Fruit fly (Drosophila melanogaster) whole organism, embryonic: Measurements from ENCODE around the gene nxf2.

Source experiments
- Adf1 ChIP-seq: fragments of 200-800 bp; sonication (Bioruptor generic); IDR thresholded peaks from 2 replicates; pipeline ENCODE4 v1.3.6; 2022; ENCODE audit warnings: missing biosample characterization, missing genetic modification characterization
- Atf-2 ChIP-seq: fragments of 200-800 bp; sonication (Bioruptor generic); optimal IDR thresholded peaks from 2 replicates; lab custom pipeline; 2016; ENCODE audit warnings: missing biosample characterization, missing genetic modification characterization
- BtbVII ChIP-seq: fragments of 200-800 bp; sonication (Bioruptor generic); optimal IDR thresholded peaks from 3 replicates; lab custom pipeline; 2017; ENCODE audit warnings: missing biosample characterization, mild to moderate bottlenecking, missing genetic modification characterization
- CG10147 ChIP-seq: fragments of 200-800 bp; sonication (Bioruptor generic); optimal IDR thresholded peaks from 2 replicates; lab custom pipeline; 2019; ENCODE audit warnings: missing biosample characterization, mild to moderate bottlenecking, missing genetic modification characterization, moderate library complexity
- CG10209 ChIP-seq: fragments of 200-800 bp; sonication (Bioruptor generic); optimal IDR thresholded peaks from 3 replicates; lab custom pipeline; 2017; ENCODE audit warnings: missing biosample characterization, mild to moderate bottlenecking, missing genetic modification characterization, missing genetic modification reagents
- CG12071 ChIP-seq: fragments of 200-800 bp; sonication (Bioruptor generic); optimal IDR thresholded peaks from 3 replicates; lab custom pipeline; 2018; ENCODE audit warnings: missing biosample characterization, mild to moderate bottlenecking, missing genetic modification characterization
- CG12104 ChIP-seq: fragments of 200-800 bp; sonication (Bioruptor generic); optimal IDR thresholded peaks from 3 replicates; lab custom pipeline; 2016; ENCODE audit warnings: missing biosample characterization, missing genetic modification characterization
- CG13775 ChIP-seq: fragments of 200-800 bp; sonication (Bioruptor generic); optimal IDR thresholded peaks from 3 replicates; lab custom pipeline; 2017; ENCODE audit warnings: missing biosample characterization, mild to moderate bottlenecking, missing genetic modification characterization
- CG15479 ChIP-seq: fragments of 200-800 bp; sonication (Bioruptor generic); optimal IDR thresholded peaks from 3 replicates; lab custom pipeline; 2019; ENCODE audit warnings: missing biosample characterization, mild to moderate bottlenecking, missing genetic modification characterization, moderate library complexity
- CG15601 ChIP-seq: fragments of 200-800 bp; sonication (Bioruptor generic); optimal IDR thresholded peaks from 3 replicates; lab custom pipeline; 2019; ENCODE audit warnings: missing biosample characterization, mild to moderate bottlenecking, missing genetic modification characterization, moderate library complexity
- CG17385 ChIP-seq: fragments of 200-800 bp; sonication (Bioruptor generic); optimal IDR thresholded peaks from 3 replicates; lab custom pipeline; 2018; ENCODE audit warnings: missing biosample characterization, mild to moderate bottlenecking, missing genetic modification characterization
- CG30020 ChIP-seq: fragments of 200-800 bp; optimal IDR thresholded peaks from 2 replicates; lab custom pipeline; 2019; ENCODE audit warnings: missing biosample characterization, mild to moderate bottlenecking, missing genetic modification characterization, moderate library complexity
- CG34376 ChIP-seq: fragments of 200-800 bp; sonication (Bioruptor generic); optimal IDR thresholded peaks from 2 replicates; lab custom pipeline; 2018; ENCODE audit warnings: missing biosample characterization, mild to moderate bottlenecking, missing genetic modification characterization
- CG4707 ChIP-seq: fragments of 200-800 bp; sonication (Bioruptor generic); optimal IDR thresholded peaks from 2 replicates; lab custom pipeline; 2018; ENCODE audit warnings: missing biosample characterization, mild to moderate bottlenecking, missing genetic modification characterization, moderate library complexity
- CG6272 ChIP-seq: fragments of 200-800 bp; sonication (Bioruptor generic); IDR thresholded peaks from 2 replicates; pipeline ENCODE4 v1.3.6; 2022; ENCODE audit warnings: missing biosample characterization, missing genetic modification characterization
- CG7745 ChIP-seq: fragments of 200-800 bp; sonication (Bioruptor generic); optimal IDR thresholded peaks from 2 replicates; lab custom pipeline; 2018; ENCODE audit warnings: missing biosample characterization, mild to moderate bottlenecking, missing genetic modification characterization, moderate library complexity
- CG7786 ChIP-seq: fragments of 200-800 bp; sonication (Bioruptor generic); optimal IDR thresholded peaks from 2 replicates; lab custom pipeline; 2016; ENCODE audit warnings: missing biosample characterization, missing genetic modification characterization
- CG7928 ChIP-seq: fragments of 200-800 bp; sonication (Bioruptor generic); optimal IDR thresholded peaks from 2 replicates; lab custom pipeline; 2017; ENCODE audit warnings: missing biosample characterization, mild to moderate bottlenecking, missing genetic modification characterization
- D19A ChIP-seq: fragments of 200-800 bp; optimal IDR thresholded peaks from 3 replicates; lab custom pipeline; 2019; ENCODE audit warnings: missing biosample characterization, mild to moderate bottlenecking, missing genetic modification characterization, moderate library complexity
- Dbx ChIP-seq: fragments of 200-800 bp; sonication (Bioruptor generic); IDR thresholded peaks from 3 replicates; pipeline ENCODE4 v1.3.6; 2022; ENCODE audit warnings: missing biosample characterization, missing genetic modification characterization
- Dll ChIP-seq: fragments of 200-800 bp; sonication (Bioruptor generic); IDR thresholded peaks from 4 replicates; pipeline ENCODE4 v1.3.6; 2022; ENCODE audit warnings: missing biosample characterization, missing genetic modification characterization; ENCODE audit not compliant: partially characterized antibody
- Doc2 ChIP-seq: fragments of 200-800 bp; sonication (Bioruptor generic); IDR thresholded peaks from 2 replicates; pipeline ENCODE4 v1.3.6; 2022; ENCODE audit warnings: missing biosample characterization, missing genetic modification characterization
- HLH54F ChIP-seq: fragments of 200-800 bp; sonication (Bioruptor generic); optimal IDR thresholded peaks from 3 replicates; lab custom pipeline; 2016; ENCODE audit warnings: missing biosample characterization, missing genetic modification characterization
- MESR4 ChIP-seq: fragments of 200-800 bp; sonication (Bioruptor generic); optimal IDR thresholded peaks from 2 replicates; lab custom pipeline; 2018; ENCODE audit warnings: missing biosample characterization, mild to moderate bottlenecking, missing genetic modification characterization, moderate library complexity
- Mad ChIP-seq: fragments of 200-800 bp; sonication (Bioruptor generic); optimal IDR thresholded peaks from 2 replicates; lab custom pipeline; 2016; ENCODE audit warnings: missing biosample characterization, missing genetic modification characterization
- Myb ChIP-seq: fragments of 200-800 bp; sonication (Bioruptor generic); optimal IDR thresholded peaks from 2 replicates; lab custom pipeline; 2016; ENCODE audit warnings: missing biosample characterization, missing genetic modification characterization
- NFAT ChIP-seq: fragments of 200-800 bp; sonication (Bioruptor generic); IDR thresholded peaks from 2 replicates; pipeline ENCODE4 v1.3.6; 2022; ENCODE audit warnings: missing biosample characterization, missing genetic modification characterization
- NfI ChIP-seq: fragments of 200-800 bp; sonication (Bioruptor generic); optimal IDR thresholded peaks from 3 replicates; lab custom pipeline; 2018; ENCODE audit warnings: missing biosample characterization, mild to moderate bottlenecking, missing genetic modification characterization, moderate library complexity
- Pdp1 ChIP-seq, 2 experiments: fragments of 200-800 bp; sonication (Bioruptor generic); optimal IDR thresholded peaks; 3 replicates each; lab custom pipeline; 2016; ENCODE audit warnings: missing biosample characterization in 2 of 2, missing genetic modification characterization in 2 of 2, mild to moderate bottlenecking in 1 of 2, moderate library complexity in 1 of 2
- Sox100B ChIP-seq: fragments of 200-800 bp; sonication (Bioruptor generic); optimal IDR thresholded peaks from 3 replicates; lab custom pipeline; 2018; ENCODE audit warnings: missing biosample characterization, mild to moderate bottlenecking, missing genetic modification characterization
- Tbp ChIP-seq: fragments of >200 bp; optimal IDR thresholded peaks from 2 replicates; lab custom pipeline; 2018; ENCODE audit warnings: missing biosample characterization, missing genetic modification characterization
- ase ChIP-seq: fragments of 200-800 bp; sonication (Bioruptor generic); IDR thresholded peaks from 3 replicates; pipeline ENCODE4 v1.3.6; 2022; ENCODE audit warnings: missing biosample characterization, missing genetic modification characterization
- ato ChIP-seq: fragments of 200-800 bp; sonication (Bioruptor generic); IDR thresholded peaks from 2 replicates; pipeline ENCODE4 v1.3.6; 2022; ENCODE audit warnings: missing biosample characterization, missing genetic modification characterization; ENCODE audit not compliant: partially characterized antibody
- bsh ChIP-seq, 2 experiments: fragments of 200-800 bp; sonication (Bioruptor generic); optimal IDR thresholded peaks; 2 replicates each; lab custom pipeline; 2017 to 2018; ENCODE audit warnings: mild to moderate bottlenecking in 2 of 2, missing biosample characterization in 2 of 2, missing genetic modification characterization in 2 of 2, moderate library complexity in 1 of 2
- chif ChIP-seq, 2 experiments: fragments of 200-800 bp; sonication (Bioruptor generic); optimal IDR thresholded peaks; 3 replicates each; lab custom pipeline; 2016; ENCODE audit warnings: missing biosample characterization in 2 of 2, missing genetic modification characterization in 2 of 2
- ci ChIP-seq: fragments of 200-800 bp; sonication (Bioruptor generic); IDR thresholded peaks from 3 replicates; pipeline ENCODE4 v1.3.6; 2022; ENCODE audit warnings: missing biosample characterization, missing genetic modification characterization
- fd102C ChIP-seq: fragments of 200-800 bp; sonication (Bioruptor generic); optimal IDR thresholded peaks from 2 replicates; lab custom pipeline; 2018; ENCODE audit warnings: missing biosample characterization, mild to moderate bottlenecking, missing genetic modification characterization, moderate library complexity
- insv ChIP-seq, 2 experiments: fragments of 200-800 bp; sonication (Bioruptor generic); optimal IDR thresholded peaks; 3 replicates each; lab custom pipeline; 2016 to 2018; ENCODE audit warnings: missing biosample characterization in 2 of 2, missing genetic modification characterization in 2 of 2
- jigr1 ChIP-seq: fragments of 200-800 bp; sonication (Bioruptor generic); IDR thresholded peaks from 3 replicates; pipeline ENCODE4 v1.3.6; 2022; ENCODE audit warnings: missing biosample characterization, missing genetic modification characterization
- jumu ChIP-seq: fragments of 200-800 bp; sonication (Bioruptor generic); optimal IDR thresholded peaks from 3 replicates; lab custom pipeline; 2016; ENCODE audit warnings: missing biosample characterization, missing genetic modification characterization
- kah ChIP-seq: fragments of 200-800 bp; sonication (Bioruptor generic); optimal IDR thresholded peaks from 2 replicates; lab custom pipeline; 2018; ENCODE audit warnings: missing biosample characterization, mild to moderate bottlenecking, missing genetic modification characterization
- lab ChIP-seq: fragments of 200-800 bp; sonication (Bioruptor generic); optimal IDR thresholded peaks from 3 replicates; lab custom pipeline; 2017; ENCODE audit warnings: missing biosample characterization, missing genetic modification characterization, mild to moderate bottlenecking, moderate library complexity, missing genetic modification reagents
- lbe ChIP-seq: fragments of 200-800 bp; sonication (Bioruptor generic); optimal IDR thresholded peaks from 2 replicates; lab custom pipeline; 2016; ENCODE audit warnings: missing biosample characterization, mild to moderate bottlenecking, missing genetic modification characterization
- mirr ChIP-seq: fragments of 200-800 bp; sonication (Bioruptor generic); optimal IDR thresholded peaks from 3 replicates; lab custom pipeline; 2018; ENCODE audit warnings: missing biosample characterization, mild to moderate bottlenecking, missing genetic modification characterization
- nerfin-1 ChIP-seq: fragments of 200-800 bp; sonication (Bioruptor generic); optimal IDR thresholded peaks from 3 replicates; lab custom pipeline; 2019; ENCODE audit warnings: missing biosample characterization, mild to moderate bottlenecking, missing genetic modification characterization, moderate library complexity
- oc ChIP-seq: fragments of 200-800 bp; sonication (Bioruptor generic); optimal IDR thresholded peaks from 2 replicates; lab custom pipeline; 2018; ENCODE audit warnings: missing biosample characterization, mild to moderate bottlenecking, missing genetic modification characterization, moderate library complexity
- onecut ChIP-seq: fragments of 200-800 bp; sonication (Bioruptor generic); IDR thresholded peaks from 2 replicates; pipeline ENCODE4 v1.3.6; 2022; ENCODE audit warnings: missing biosample characterization, missing genetic modification characterization
- p53 ChIP-seq: fragments of 200-800 bp; sonication (Bioruptor generic); optimal IDR thresholded peaks from 2 replicates; lab custom pipeline; 2016; ENCODE audit warnings: missing biosample characterization, missing genetic modification characterization
- ro ChIP-seq: fragments of 200-800 bp; sonication (Bioruptor generic); IDR thresholded peaks from 2 replicates; pipeline ENCODE4 v1.3.6; 2022; ENCODE audit warnings: missing biosample characterization, missing genetic modification characterization
- unpg ChIP-seq: fragments of 200-800 bp; sonication (Bioruptor generic); optimal IDR thresholded peaks from 3 replicates; lab custom pipeline; 2018; ENCODE audit warnings: missing biosample characterization, mild to moderate bottlenecking, missing genetic modification characterization, moderate library complexity

Gene nxf2

DNA sequence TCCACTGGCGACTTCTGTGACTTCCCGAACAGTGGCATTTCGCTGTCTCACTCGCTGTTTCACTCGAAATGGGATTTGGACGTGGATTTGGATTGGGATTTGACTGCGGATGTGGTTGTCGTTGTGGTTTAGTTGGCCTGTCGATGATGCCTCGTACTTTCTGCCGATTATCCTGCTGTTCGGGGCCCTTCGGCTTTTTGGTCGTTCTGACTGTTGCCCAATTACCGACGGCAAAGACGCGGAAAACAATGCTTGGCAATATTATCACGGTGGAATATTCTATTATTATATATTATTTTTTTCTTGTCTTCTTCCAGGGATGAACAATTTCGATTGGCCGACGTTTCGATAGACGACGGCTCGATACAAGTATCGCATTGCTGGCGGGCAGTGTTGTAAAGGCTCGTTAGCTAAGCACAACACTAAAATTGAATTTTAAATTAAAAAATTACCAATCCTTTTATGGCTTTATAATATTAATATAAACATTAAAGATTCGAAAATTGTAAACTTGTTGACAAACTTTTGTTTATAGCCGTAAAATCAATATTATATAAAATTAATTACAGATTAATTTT, 35.1 kb upstream of the nxf2 start, which contains the start of gene Mo25 (continued):
- TF ChIP-seq ato (peak; percentile 55), CG7928 (GFP tag; lab: Kevin White, UChicago) (peak; percentile 93), CG15479 (GFP tag; lab: Kevin White, UChicago) (no peak), NfI (peak; percentile 46), onecut (peak; percentile 29; the same call in 1 of the 2 replicates), HLH54F (peak; percentile 13), oc (tag; lab: Kevin White, UChicago) (no peak), D19A (tag; lab: Kevin White, UChicago) (peak; percentile 34), Adf1 (GFP tag; lab: Robert Waterston, UW) (peak; percentile 39; the same call in 1 of the 2 replicates), kah (GFP tag; lab: Kevin White, UChicago) (no peak), CG34376 (GFP tag; lab: Kevin White, UChicago) (peak; percentile 18), CG12104 (GFP tag; lab: Kevin White, UChicago) (no peak), CG4707 (GFP tag; lab: Kevin White, UChicago) (no peak), jumu (GFP tag; lab: Kevin White, UChicago) (no peak), unpg (no peak), Pdp1 (GFP tag; optimal IDR thresholded peaks at IDR 0.05; lab: Kevin White, UChicago) (peak in 1 of 2 experiments; percentile 41), p53 (GFP tag; lab: Kevin White, UChicago) (no peak), ro (GFP tag; lab: Robert Waterston, UW) (no peak), fd102C (GFP tag; lab: Kevin White, UChicago) (no peak), Doc2 (GFP tag; lab: Robert Waterston, UW) (no peak), Atf-2 (GFP tag; lab: Kevin White, UChicago) (no peak), CG7745 (tag; lab: Kevin White, UChicago) (no peak), Myb (GFP tag; lab: Kevin White, UChicago) (peak; percentile 46), Dbx (GFP tag; lab: Robert Waterston, UW) (peak; percentile 74; the same call in 2 of the 3 replicates), ci (GFP tag; lab: Robert Waterston, UW) (peak; percentile 54; the same call in 2 of the 3 replicates), chif (GFP tag; optimal IDR thresholded peaks at IDR 0.05; lab: Kevin White, UChicago) (no peak), CG7786 (GFP tag; lab: Kevin White, UChicago) (no peak), BtbVII (GFP tag; lab: Kevin White, UChicago) (peak; percentile 29), MESR4 (GFP tag; lab: Kevin White, UChicago) (peak; percentile 84), Mad (GFP tag; lab: Kevin White, UChicago) (no peak)

DNA sequence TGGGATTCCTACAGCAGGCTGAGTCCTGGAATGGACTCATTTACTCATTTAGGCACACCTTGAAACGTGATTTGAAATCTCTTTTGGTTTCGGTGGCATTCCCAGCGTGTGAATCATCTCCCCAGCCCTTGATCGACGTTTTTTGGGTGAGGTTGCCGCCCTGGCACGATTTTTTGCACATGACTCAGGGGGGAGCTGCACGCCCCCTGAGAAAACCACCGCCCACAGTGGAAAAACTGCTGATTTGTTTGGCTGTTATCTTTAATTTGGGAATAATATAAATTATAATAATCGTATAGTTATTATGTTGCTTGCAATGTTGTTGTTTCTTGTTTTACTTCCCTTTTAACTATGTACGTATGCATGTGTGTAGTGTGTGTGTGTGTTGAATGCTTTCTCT, 32.9 kb upstream of the nxf2 start:
- no peak for TF ChIP-seq CG12071 (GFP tag; lab: Kevin White, UChicago)
- TF ChIP-seq Tbp = no peak
- TF ChIP-seq mirr (GFP tag; lab: Kevin White, UChicago) = no peak
- TF ChIP-seq ro (GFP tag; lab: Robert Waterston, UW) = no peak
- TF ChIP-seq CG13775 (GFP tag; lab: Kevin White, UChicago) = peak; percentile 6
- TF ChIP-seq CG6272 (GFP tag; lab: Robert Waterston, UW) = no peak
- TF ChIP-seq CG10209 (GFP tag; lab: Kevin White, UChicago) = no peak
- TF ChIP-seq bsh (GFP tag; optimal IDR thresholded peaks at IDR 0.05; lab: Kevin White, UChicago) = no peak
- no peak for TF ChIP-seq nerfin-1
- TF ChIP-seq ase (GFP tag; lab: Robert Waterston, UW) = no peak
- TF ChIP-seq CG30020 = no peak
- TF ChIP-seq Dll (GFP tag; lab: Robert Waterston, UW) = no peak
- TF ChIP-seq CG17385 (GFP tag; lab: Kevin White, UChicago) = peak; percentile 8
- TF ChIP-seq insv (GFP tag; optimal IDR thresholded peaks at IDR 0.05; lab: Kevin White, UChicago) = no peak
- TF ChIP-seq jigr1 (GFP tag; lab: Robert Waterston, UW) = no peak
- peak; percentile 20; the same call in 1 of the 2 replicates for TF ChIP-seq NFAT (GFP tag; lab: Robert Waterston, UW)
- TF ChIP-seq lbe (GFP tag; lab: Kevin White, UChicago) = no peak
- no peak for TF ChIP-seq Sox100B
- TF ChIP-seq CG15601 = no peak
- no peak for TF ChIP-seq CG10147 (GFP tag; lab: Kevin White, UChicago)
- peak; percentile 43 for TF ChIP-seq lab (GFP tag; lab: Kevin White, UChicago)
